Worm (Caenorhabditis elegans) whole organism, L4 larva: Measurements from ENCODE around the gene bath-26.
"Not testable (repeated sequence)": the region's sequence is repeated elsewhere in the genome, so short reads cannot be mapped to it uniquely, and the experiment has no call there.

Source experiments
- aha-1 ChIP-seq: fragments of 150-350 bp; peaks from one replicate; lab custom pipeline; 2014; ENCODE audit warnings: missing biosample characterization, missing genetic modification characterization
- daf-8 ChIP-seq: fragments of 200-800 bp; sonication (Bioruptor generic); IDR thresholded peaks from 2 replicates; pipeline ENCODE4 v1.3.6; 2022; ENCODE audit warnings: missing genetic modification characterization, missing compliant biosample characterization
- dmd-6 ChIP-seq: fragments of 200-800 bp; sonication (Bioruptor generic); IDR thresholded peaks from 2 replicates; pipeline ENCODE4 v1.3.6; 2022; ENCODE audit warnings: missing genetic modification reagents, missing genetic modification characterization, missing compliant biosample characterization
- dmd-9 ChIP-seq: fragments of 200-800 bp; sonication (Bioruptor generic); IDR thresholded peaks from 2 replicates; pipeline ENCODE4 v1.3.6; 2022; ENCODE audit warnings: missing genetic modification reagents, missing genetic modification characterization, missing compliant biosample characterization
- dpl-1 ChIP-seq: fragments of 150-350 bp; optimal IDR thresholded peaks from 2 replicates; lab custom pipeline; 2014; ENCODE audit warnings: missing biosample characterization, missing genetic modification reagents, missing genetic modification characterization
- fkh-10 ChIP-seq: fragments of 150-350 bp; optimal IDR thresholded peaks from 2 replicates; lab custom pipeline; 2014; ENCODE audit warnings: missing biosample characterization, missing genetic modification reagents, missing genetic modification characterization
- lin-38 ChIP-seq: fragments of 200-800 bp; sonication (Bioruptor generic); IDR thresholded peaks from 2 replicates; pipeline ENCODE4 v1.3.6; 2022; ENCODE audit warnings: missing genetic modification reagents, missing genetic modification characterization, missing compliant biosample characterization
- lin-39 ChIP-seq: fragments of 150-350 bp; optimal IDR thresholded peaks from 2 replicates; lab custom pipeline; 2014; ENCODE audit warnings: missing biosample characterization, missing genetic modification reagents, missing genetic modification characterization
- mep-1 ChIP-seq: fragments of 150-350 bp; sonication (generic microtip); optimal IDR thresholded peaks from 3 replicates; lab custom pipeline; 2014; ENCODE audit warnings: missing biosample characterization, missing genetic modification characterization
- nhr-25 ChIP-seq: sonication (generic microtip); optimal IDR thresholded peaks from 2 replicates; lab custom pipeline; 2017; ENCODE audit warnings: missing genetic modification characterization, mild to moderate bottlenecking, missing compliant biosample characterization, antibody characterized with exemption, moderate library complexity, borderline replicate concordance; ENCODE audit not compliant: insufficient read depth
- nhr-28 ChIP-seq: fragments of 150-350 bp; optimal IDR thresholded peaks from 2 replicates; lab custom pipeline; 2014; ENCODE audit warnings: missing biosample characterization, missing genetic modification characterization
- nhr-42 ChIP-seq: fragments of 200-800 bp; sonication (Bioruptor generic); IDR thresholded peaks from 2 replicates; pipeline ENCODE4 v1.3.6; 2022; ENCODE audit warnings: missing genetic modification characterization, missing compliant biosample characterization
- skn-1 ChIP-seq: fragments of 150-350 bp; optimal IDR thresholded peaks from 2 replicates; lab custom pipeline; 2014; ENCODE audit warnings: missing biosample characterization, missing genetic modification characterization
- tra-1 ChIP-seq: fragments of 200-800 bp; sonication (Bioruptor generic); IDR thresholded peaks from 2 replicates; pipeline ENCODE4 v1.3.6; 2022; ENCODE audit warnings: missing genetic modification reagents, missing genetic modification characterization, missing compliant biosample characterization
- unc-62 ChIP-seq, 3 experiments: fragments of 150-350 bp in 1 of 3; sonication (generic microtip); optimal IDR thresholded peaks in 2 of 3; peaks in 1 of 3; 1 replicate in 1 of 3; 2 replicates in 2 of 3; lab custom pipeline; 2014 to 2017; ENCODE audit warnings: missing biosample characterization in 3 of 3, missing genetic modification characterization in 3 of 3, missing genetic modification reagents in 3 of 3, missing genotype in 1 of 3
- zfp-2 ChIP-seq: sonication (generic microtip); optimal IDR thresholded peaks from 2 replicates; lab custom pipeline; 2016; ENCODE audit warnings: mild to moderate bottlenecking, missing genetic modification characterization, missing compliant biosample characterization

bath-26 gene

DNA sequence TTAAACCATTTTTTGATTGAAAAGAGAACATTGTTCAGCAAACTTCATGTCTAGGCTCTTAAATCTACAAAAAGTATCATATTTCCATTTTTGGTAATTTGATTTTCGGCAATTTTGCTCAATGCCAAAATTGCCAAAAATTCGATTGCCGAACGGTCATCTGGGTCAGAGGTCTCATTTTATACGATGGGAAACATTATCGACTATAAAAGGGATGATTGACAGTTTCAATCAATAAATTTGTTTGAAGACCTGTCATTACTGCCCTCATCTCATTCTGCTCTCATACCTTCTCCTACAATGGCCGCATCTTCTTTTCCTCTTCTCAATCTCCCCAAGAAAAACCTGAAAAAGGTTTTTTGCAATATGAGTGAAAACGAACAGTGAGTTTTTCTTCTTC, 38.7 kb downstream of the bath-26 start, which contains the start of gene K05F6.14:
Gene K05F6.14, plus strand, starts transcription at position 301 of the 400 bp plus-strand sequence.
- TF ChIP-seq mep-1 (tag; lab: Kevin White, UChicago) (no peak), fkh-10 (no peak)
- TF ChIP-seq, all 104 proteins: peak for 0

DNA sequence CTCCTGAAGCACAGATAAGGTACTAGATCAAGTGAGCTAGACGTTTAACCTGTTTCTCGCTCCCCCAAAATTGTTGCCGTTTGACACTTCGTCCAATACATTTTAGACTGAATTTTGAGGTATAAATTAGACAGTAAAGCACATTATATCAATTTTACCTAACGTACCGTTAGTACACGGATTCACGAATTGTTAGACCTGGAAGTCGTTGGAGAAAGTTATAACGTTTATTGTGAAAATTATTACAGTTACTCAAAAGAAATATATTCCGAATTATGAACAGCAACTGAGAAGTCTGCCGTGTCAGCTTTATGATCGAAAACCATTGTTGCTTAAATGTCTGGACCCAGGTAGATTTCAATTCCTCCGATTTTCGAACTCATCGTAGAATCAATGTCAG, 39.7 kb downstream of the bath-26 start:
- no peak for TF ChIP-seq nhr-28
- TF ChIP-seq unc-62 (GFP tag; optimal IDR thresholded peaks at IDR 0.05 in 1 of 2; lab: Kevin White, UChicago): peak in 1 of 2 experiments; percentile 41
- no peak for TF ChIP-seq unc-62 (tag; optimal IDR thresholded peaks at IDR 0.05; lab: Kevin White, UChicago)
- TF ChIP-seq dpl-1 (GFP tag; lab: Kevin White, UChicago): no peak
- no peak for TF ChIP-seq lin-38 (GFP tag; lab: Robert Waterston, UW)
- no peak for TF ChIP-seq zfp-2
- TF ChIP-seq tra-1 (GFP tag; lab: Robert Waterston, UW): no peak
- no peak for TF ChIP-seq nhr-42
- no peak for TF ChIP-seq dmd-6 (GFP tag; lab: Robert Waterston, UW)
- no peak for TF ChIP-seq skn-1 (tag; lab: Kevin White, UChicago)

DNA sequence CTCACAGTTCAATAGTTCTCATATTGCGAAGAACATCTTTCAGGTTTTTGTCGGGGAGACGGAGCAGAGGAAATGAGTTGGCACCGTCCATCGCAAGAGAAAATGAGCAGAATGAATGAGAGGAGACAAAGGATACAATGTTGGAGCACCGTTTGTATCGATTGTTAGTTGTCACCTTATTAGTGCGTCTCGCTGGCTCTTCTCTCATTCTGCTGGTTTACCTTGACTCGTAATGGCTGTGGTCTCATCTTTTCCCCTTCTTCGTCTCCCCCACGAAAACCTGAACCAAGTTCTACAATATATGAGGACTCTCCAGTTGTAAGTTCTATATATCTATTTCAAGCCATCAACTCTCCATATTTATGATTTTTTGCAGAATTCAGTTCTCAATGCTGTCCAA, 44.3 kb downstream of the bath-26 start, which contains the start of the genes fbxb-54 and fbxb-50:
Gene fbxb-54, minus strand, starts transcription at position 101 of the 400 bp plus-strand sequence.
Gene fbxb-50, plus strand, starts transcription at position 227 of the 400 bp plus-strand sequence.
- not testable (repeated sequence) for TF ChIP-seq lin-39 (tag; lab: Kevin White, UChicago); daf-8 (GFP tag; lab: Robert Waterston, UW); nhr-25

DNA sequence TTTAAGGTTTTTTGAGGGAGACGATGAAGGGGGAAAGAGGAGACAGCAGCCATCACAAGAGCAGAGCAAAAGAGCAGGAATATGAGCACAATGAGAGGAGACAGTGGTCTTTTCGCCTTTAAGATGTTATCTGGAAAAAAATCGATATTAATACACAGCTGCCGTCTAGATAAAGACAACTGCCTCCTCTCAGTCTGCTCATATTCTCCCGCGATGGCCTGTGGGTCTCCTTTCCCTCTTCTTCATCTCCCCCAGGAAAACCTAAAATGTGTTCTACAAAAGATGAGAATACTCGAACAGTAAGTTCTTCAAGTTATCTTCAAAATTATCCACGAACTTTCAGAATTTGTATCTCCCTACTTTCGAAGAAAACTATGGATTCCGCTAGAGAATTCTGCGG, 50.1 kb downstream of the bath-26 start, which contains the start of the genes fbxb-52 and fbxb-51:
Gene fbxb-52, minus strand, starts transcription at position 101 of the 400 bp plus-strand sequence.
Gene fbxb-51, plus strand, starts transcription at position 212 of the 400 bp plus-strand sequence.
- peak; percentile 19 for TF ChIP-seq aha-1 (tag; lab: Kevin White, UChicago)
- no peak for TF ChIP-seq dmd-9 (GFP tag; lab: Robert Waterston, UW)
